Fruit fly (Drosophila melanogaster) whole organism, embryonic: ENCODE measurements around the gene CG5515.

Experiments
- Adf1 ChIP-seq: fragments of 200-800 bp; sonication (Bioruptor generic); IDR thresholded peaks from 2 replicates; pipeline ENCODE4 v1.3.6; 2022; ENCODE audit warnings: missing biosample characterization, missing genetic modification characterization
- Asciz ChIP-seq: fragments of 200-800 bp; sonication (Bioruptor generic); optimal IDR thresholded peaks from 2 replicates; lab custom pipeline; 2017; ENCODE audit warnings: missing biosample characterization, mild to moderate bottlenecking, missing genetic modification characterization, missing genetic modification reagents
- BtbVII ChIP-seq: fragments of 200-800 bp; sonication (Bioruptor generic); optimal IDR thresholded peaks from 3 replicates; lab custom pipeline; 2017; ENCODE audit warnings: missing biosample characterization, mild to moderate bottlenecking, missing genetic modification characterization
- CG10565 ChIP-seq: fragments of 200-800 bp; sonication (Bioruptor generic); optimal IDR thresholded peaks from 3 replicates; lab custom pipeline; 2016; ENCODE audit warnings: missing biosample characterization, mild to moderate bottlenecking, missing genetic modification characterization
- CG11695 ChIP-seq: fragments of 200-800 bp; sonication (Bioruptor generic); IDR thresholded peaks from 3 replicates; pipeline ENCODE4 v1.3.6; 2022; ENCODE audit warnings: missing biosample characterization, missing genetic modification characterization
- CG12071 ChIP-seq: fragments of 200-800 bp; sonication (Bioruptor generic); optimal IDR thresholded peaks from 3 replicates; lab custom pipeline; 2018; ENCODE audit warnings: missing biosample characterization, mild to moderate bottlenecking, missing genetic modification characterization
- CG12219 ChIP-seq: fragments of 200-800 bp; sonication (Bioruptor generic); optimal IDR thresholded peaks from 3 replicates; lab custom pipeline; 2018; ENCODE audit warnings: missing biosample characterization, mild to moderate bottlenecking, missing genetic modification characterization
- CG12236 ChIP-seq: fragments of 200-800 bp; sonication (Bioruptor generic); optimal IDR thresholded peaks from 2 replicates; lab custom pipeline; 2016; ENCODE audit warnings: missing biosample characterization, missing genetic modification characterization
- CG12299 ChIP-seq: fragments of 200-800 bp; sonication (Bioruptor generic); optimal IDR thresholded peaks from 2 replicates; lab custom pipeline; 2018; ENCODE audit warnings: missing biosample characterization, mild to moderate bottlenecking, missing genetic modification characterization
- CG12391 ChIP-seq: fragments of 200-800 bp; sonication (Bioruptor generic); optimal IDR thresholded peaks from 3 replicates; lab custom pipeline; 2018; ENCODE audit warnings: missing biosample characterization, mild to moderate bottlenecking, missing genetic modification characterization, moderate library complexity
- CG13296 ChIP-seq: fragments of 200-800 bp; sonication (Bioruptor generic); optimal IDR thresholded peaks from 3 replicates; lab custom pipeline; 2018; ENCODE audit warnings: missing biosample characterization, mild to moderate bottlenecking, missing genetic modification characterization
- CG14014 ChIP-seq: fragments of 200-800 bp; sonication (Bioruptor generic); IDR thresholded peaks from 2 replicates; pipeline ENCODE4 v1.3.6; 2022; ENCODE audit warnings: missing biosample characterization, missing genetic modification characterization
- CG14441 ChIP-seq: fragments of 200-800 bp; sonication (Bioruptor generic); IDR thresholded peaks from 2 replicates; pipeline ENCODE4 v1.3.6; 2022; ENCODE audit warnings: missing biosample characterization, missing genetic modification characterization
- CG14667 ChIP-seq: fragments of 200-800 bp; sonication (Bioruptor generic); IDR thresholded peaks from 2 replicates; pipeline ENCODE4 v1.3.6; 2022; ENCODE audit warnings: missing biosample characterization, missing genetic modification characterization
- CG17612 ChIP-seq: fragments of 200-800 bp; sonication (Bioruptor generic); IDR thresholded peaks from 2 replicates; pipeline ENCODE4 v1.3.6; 2022; ENCODE audit warnings: missing biosample characterization, missing genetic modification characterization
- CG31441 ChIP-seq: fragments of 200-800 bp; sonication (Bioruptor generic); IDR thresholded peaks from 2 replicates; pipeline ENCODE4 v1.3.6; 2022; ENCODE audit warnings: missing biosample characterization, missing genetic modification characterization
- CG34376 ChIP-seq: fragments of 200-800 bp; sonication (Bioruptor generic); optimal IDR thresholded peaks from 2 replicates; lab custom pipeline; 2018; ENCODE audit warnings: missing biosample characterization, mild to moderate bottlenecking, missing genetic modification characterization
- CG3838 ChIP-seq: fragments of 200-800 bp; sonication (Bioruptor generic); optimal IDR thresholded peaks from 3 replicates; lab custom pipeline; 2016; ENCODE audit warnings: missing biosample characterization, missing genetic modification characterization
- CG43689 ChIP-seq: fragments of 200-800 bp; sonication (Bioruptor generic); IDR thresholded peaks from 2 replicates; pipeline ENCODE4 v1.3.6; 2022; ENCODE audit warnings: missing biosample characterization, missing genetic modification characterization
- CG7271 ChIP-seq: fragments of 200-800 bp; sonication (Bioruptor generic); optimal IDR thresholded peaks from 2 replicates; lab custom pipeline; 2018; ENCODE audit warnings: missing biosample characterization, mild to moderate bottlenecking, missing genetic modification characterization, moderate library complexity
- CG7745 ChIP-seq: fragments of 200-800 bp; sonication (Bioruptor generic); optimal IDR thresholded peaks from 2 replicates; lab custom pipeline; 2018; ENCODE audit warnings: missing biosample characterization, mild to moderate bottlenecking, missing genetic modification characterization, moderate library complexity
- CG8924 ChIP-seq: fragments of 200-800 bp; optimal IDR thresholded peaks from 3 replicates; lab custom pipeline; 2019; ENCODE audit warnings: missing biosample characterization, mild to moderate bottlenecking, missing genetic modification characterization, moderate library complexity
- CkIIα-i1 ChIP-seq: fragments of 200-800 bp; sonication (Bioruptor generic); IDR thresholded peaks from 2 replicates; pipeline ENCODE4 v1.3.6; 2022; ENCODE audit warnings: missing biosample characterization, missing genetic modification characterization
- CoRest ChIP-seq: fragments of 200-800 bp; sonication (Bioruptor generic); optimal IDR thresholded peaks from 3 replicates; lab custom pipeline; 2018; ENCODE audit warnings: missing biosample characterization, mild to moderate bottlenecking, missing genetic modification characterization, moderate library complexity
- Deaf1 ChIP-seq: fragments of 200-800 bp; optimal IDR thresholded peaks from 3 replicates; lab custom pipeline; 2019; ENCODE audit warnings: missing biosample characterization, mild to moderate bottlenecking, missing genetic modification characterization, moderate library complexity
- Dek ChIP-seq: fragments of 200-800 bp; sonication (Bioruptor generic); optimal IDR thresholded peaks from 3 replicates; lab custom pipeline; 2019; ENCODE audit warnings: missing biosample characterization, mild to moderate bottlenecking, missing genetic modification characterization, moderate library complexity
- Dip2 ChIP-seq: fragments of 200-800 bp; sonication (Bioruptor generic); IDR thresholded peaks from 2 replicates; pipeline ENCODE4 v1.3.6; 2022; ENCODE audit warnings: missing biosample characterization, missing genetic modification characterization
- Dll ChIP-seq: fragments of 200-800 bp; sonication (Bioruptor generic); IDR thresholded peaks from 4 replicates; pipeline ENCODE4 v1.3.6; 2022; ENCODE audit warnings: missing biosample characterization, missing genetic modification characterization; ENCODE audit not compliant: partially characterized antibody
- HHEX ChIP-seq: fragments of 200-800 bp; sonication (Bioruptor generic); optimal IDR thresholded peaks from 3 replicates; lab custom pipeline; 2017; ENCODE audit warnings: missing biosample characterization, mild to moderate bottlenecking, missing genetic modification characterization, missing genetic modification reagents
- Hsf ChIP-seq: fragments of 200-800 bp; sonication (Bioruptor generic); optimal IDR thresholded peaks from 3 replicates; lab custom pipeline; 2016; ENCODE audit warnings: missing biosample characterization, missing genetic modification characterization
- Max ChIP-seq: fragments of 200-800 bp; sonication (Bioruptor generic); optimal IDR thresholded peaks from 2 replicates; lab custom pipeline; 2016; ENCODE audit warnings: missing biosample characterization, mild to moderate bottlenecking, missing genetic modification characterization
- Meics ChIP-seq: fragments of 200-800 bp; sonication (Bioruptor generic); optimal IDR thresholded peaks from 2 replicates; lab custom pipeline; 2017; ENCODE audit warnings: missing biosample characterization, mild to moderate bottlenecking, missing genetic modification characterization
- Mrtf ChIP-seq: fragments of 200-800 bp; sonication (Bioruptor generic); IDR thresholded peaks from 3 replicates; pipeline ENCODE4 v1.3.6; 2022; ENCODE audit warnings: missing biosample characterization, missing genetic modification characterization
- Myb ChIP-seq: fragments of 200-800 bp; sonication (Bioruptor generic); optimal IDR thresholded peaks from 2 replicates; lab custom pipeline; 2016; ENCODE audit warnings: missing biosample characterization, missing genetic modification characterization
- Scr ChIP-seq: fragments of 200-800 bp; sonication (Bioruptor generic); IDR thresholded peaks from 2 replicates; pipeline ENCODE4 v1.3.6; 2022; ENCODE audit warnings: missing biosample characterization, missing genetic modification characterization; ENCODE audit not compliant: partially characterized antibody
- aop ChIP-seq: fragments of 200-800 bp; sonication (Bioruptor generic); IDR thresholded peaks from 2 replicates; pipeline ENCODE4 v1.3.6; 2022; ENCODE audit warnings: missing biosample characterization, missing genetic modification characterization
- bcd ChIP-seq: fragments of 200-800 bp; sonication (Bioruptor generic); optimal IDR thresholded peaks from 2 replicates; lab custom pipeline; 2017; ENCODE audit warnings: missing biosample characterization, mild to moderate bottlenecking, missing genetic modification characterization
- dm ChIP-seq: fragments of 200-800 bp; sonication (Bioruptor generic); optimal IDR thresholded peaks from 3 replicates; lab custom pipeline; 2016; ENCODE audit warnings: missing biosample characterization, missing genetic modification characterization
- gfzf ChIP-seq: fragments of 200-800 bp; sonication (Bioruptor generic); optimal IDR thresholded peaks from 2 replicates; lab custom pipeline; 2016; ENCODE audit warnings: missing biosample characterization, mild to moderate bottlenecking, missing genetic modification characterization, moderate library complexity
- grn ChIP-seq: fragments of 200-800 bp; sonication (Bioruptor generic); optimal IDR thresholded peaks from 3 replicates; lab custom pipeline; 2017; ENCODE audit warnings: missing biosample characterization, missing genetic modification characterization
- gsb ChIP-seq: fragments of 200-800 bp; sonication (Bioruptor generic); IDR thresholded peaks from 2 replicates; pipeline ENCODE4 v1.3.6; 2022; ENCODE audit warnings: missing biosample characterization, missing genetic modification characterization
- her ChIP-seq: fragments of 200-800 bp; sonication (Bioruptor generic); optimal IDR thresholded peaks from 2 replicates; lab custom pipeline; 2016; ENCODE audit warnings: missing biosample characterization, missing genetic modification characterization
- inv ChIP-seq: fragments of 200-800 bp; sonication (Bioruptor generic); IDR thresholded peaks from 2 replicates; pipeline ENCODE4 v1.3.6; 2022; ENCODE audit warnings: missing biosample characterization, missing genetic modification characterization; ENCODE audit not compliant: partially characterized antibody
- knrl ChIP-seq: fragments of 200-800 bp; sonication (Bioruptor generic); IDR thresholded peaks from 3 replicates; pipeline ENCODE4 v1.3.6; 2022; ENCODE audit warnings: missing biosample characterization, missing genetic modification characterization; ENCODE audit not compliant: partially characterized antibody
- peb ChIP-seq: fragments of 200-800 bp; sonication (Bioruptor generic); IDR thresholded peaks from 2 replicates; pipeline ENCODE4 v1.3.6; 2022; ENCODE audit warnings: missing biosample characterization, missing genetic modification characterization
- pnt ChIP-seq: fragments of 200-800 bp; sonication (Bioruptor generic); optimal IDR thresholded peaks from 3 replicates; lab custom pipeline; 2016; ENCODE audit warnings: missing biosample characterization, missing genetic modification characterization
- row ChIP-seq: fragments of 200-800 bp; sonication (Bioruptor generic); IDR thresholded peaks from 3 replicates; pipeline ENCODE4 v1.3.6; 2022; ENCODE audit warnings: missing biosample characterization, missing genetic modification characterization
- sd ChIP-seq: fragments of 200-800 bp; sonication (Bioruptor generic); optimal IDR thresholded peaks from 3 replicates; lab custom pipeline; 2018; ENCODE audit warnings: missing biosample characterization, mild to moderate bottlenecking, missing genetic modification characterization, moderate library complexity
- stwl ChIP-seq: fragments of 200-800 bp; sonication (Bioruptor generic); optimal IDR thresholded peaks from 3 replicates; lab custom pipeline; 2018; ENCODE audit warnings: missing biosample characterization, mild to moderate bottlenecking, missing genetic modification characterization, moderate library complexity
- vvl ChIP-seq: fragments of 200-800 bp; sonication (Bioruptor generic); IDR thresholded peaks from 2 replicates; pipeline ENCODE4 v1.3.6; 2022; ENCODE audit warnings: missing biosample characterization, missing genetic modification characterization

CG5515 gene

DNA sequence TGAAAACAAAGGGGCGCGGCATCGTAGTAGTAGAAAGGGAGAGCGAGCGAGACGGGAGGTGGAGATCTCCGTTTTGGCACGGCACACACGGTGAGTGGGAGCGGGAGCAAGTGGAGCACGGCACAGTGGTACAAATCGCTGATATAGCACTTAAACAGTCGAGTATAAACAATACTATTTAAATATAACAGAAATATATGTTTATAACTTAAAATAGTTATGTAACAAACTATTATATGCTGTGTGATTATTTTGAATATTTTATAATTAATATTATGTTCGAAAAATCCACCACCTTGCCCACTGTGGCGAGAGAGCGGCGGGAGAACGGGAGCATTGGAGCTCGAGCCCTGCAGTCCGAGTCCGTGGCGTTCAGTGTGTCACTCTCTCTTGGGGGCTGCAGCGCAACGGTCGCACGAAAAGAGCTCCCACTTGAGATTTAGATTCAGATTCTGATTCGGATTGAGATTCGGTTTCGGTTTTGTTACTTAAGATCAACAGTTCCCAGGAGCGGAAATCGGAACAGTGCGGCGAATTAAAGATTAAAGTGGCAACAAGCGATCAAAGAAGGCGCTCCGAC is 47.6 kb downstream of the CG5515 start, which contains the start of gene Kal1 (continued):
- TF ChIP-seq CG14014 (GFP tag; lab: Robert Waterston, UW): peak; percentile 83; the same call in 1 of the 2 replicates
- peak; percentile 91 for TF ChIP-seq HHEX (GFP tag; lab: Kevin White, UChicago)
- no peak for TF ChIP-seq CkIIα-i1
- no peak for TF ChIP-seq CG3838
- peak; percentile 44; the same call in 1 of the 2 replicates for TF ChIP-seq CG17612 (GFP tag; lab: Robert Waterston, UW)
- TF ChIP-seq Asciz (GFP tag; lab: Kevin White, UChicago): peak; percentile 96
- peak; percentile 87 for TF ChIP-seq CG43689 (GFP tag; lab: Robert Waterston, UW)
- no peak for TF ChIP-seq CG12236 (GFP tag; lab: Kevin White, UChicago)
- TF ChIP-seq gsb (GFP tag; lab: Robert Waterston, UW): peak; percentile 69
- TF ChIP-seq knrl (GFP tag; lab: Robert Waterston, UW): 0 out of 3 replicates have a peak, but pooled peaks have one; percentile 38
- TF ChIP-seq CG7271: peak; percentile 27
- TF ChIP-seq CG13296 (GFP tag; lab: Kevin White, UChicago): peak; percentile 88
- peak; percentile 90 for TF ChIP-seq CoRest (tag; lab: Kevin White, UChicago)
- peak; percentile 82 for TF ChIP-seq Meics
- TF ChIP-seq Max (GFP tag; lab: Kevin White, UChicago): peak; percentile 74
- TF ChIP-seq CG12299 (tag; lab: Kevin White, UChicago): peak; percentile 89
- TF ChIP-seq Adf1 (GFP tag; lab: Robert Waterston, UW): peak; percentile 39
- peak; percentile 96 for TF ChIP-seq CG31441 (GFP tag; lab: Robert Waterston, UW)
- peak; percentile 81 for TF ChIP-seq CG12071
- peak; percentile 97 for TF ChIP-seq row (GFP tag; lab: Robert Waterston, UW)
- peak; percentile 90 for TF ChIP-seq CG14441 (GFP tag; lab: Robert Waterston, UW)
- TF ChIP-seq CG11695: peak; percentile 95
- peak; percentile 6 for TF ChIP-seq CG34376 (GFP tag; lab: Kevin White, UChicago)
- peak; percentile 81 for TF ChIP-seq CG14667 (GFP tag; lab: Robert Waterston, UW)
- peak; percentile 95 for TF ChIP-seq CG8924 (tag; lab: Kevin White, UChicago)
- peak; percentile 32 for TF ChIP-seq stwl
- peak; percentile 51 for TF ChIP-seq sd (tag; lab: Kevin White, UChicago)
- TF ChIP-seq CG10565: peak; percentile 5
- TF ChIP-seq Scr: no peak
- TF ChIP-seq Deaf1: peak; percentile 71
- peak; percentile 98 for TF ChIP-seq vvl (GFP tag; lab: Robert Waterston, UW)
- peak; percentile 90 for TF ChIP-seq bcd (GFP tag; lab: Kevin White, UChicago)
- 0 out of 2 replicates have a peak, but pooled peaks have one; percentile 28 for TF ChIP-seq aop (GFP tag; lab: Robert Waterston, UW)
- peak; percentile 11 for TF ChIP-seq grn (GFP tag; lab: Kevin White, UChicago)
- TF ChIP-seq inv (GFP tag; lab: Robert Waterston, UW): no peak
- TF ChIP-seq Dip2 (GFP tag; lab: Robert Waterston, UW): peak; percentile 54; the same call in 1 of the 2 replicates
- peak; percentile 61 for TF ChIP-seq Dek
- TF ChIP-seq gfzf: no peak
- TF ChIP-seq pnt (GFP tag; lab: Kevin White, UChicago): no peak
- peak; percentile 93 for TF ChIP-seq CG12219 (GFP tag; lab: Kevin White, UChicago)
- peak; percentile 94 for TF ChIP-seq CG12391 (tag; lab: Kevin White, UChicago)
- 0 out of 4 replicates have a peak, but pooled peaks have one; percentile 44 for TF ChIP-seq Dll (GFP tag; lab: Robert Waterston, UW)
- TF ChIP-seq peb (GFP tag; lab: Robert Waterston, UW): peak; percentile 87
- no peak for TF ChIP-seq dm (GFP tag; lab: Kevin White, UChicago)
- TF ChIP-seq Myb (GFP tag; lab: Kevin White, UChicago): no peak
- peak; percentile 83 for TF ChIP-seq Mrtf (GFP tag; lab: Robert Waterston, UW)
- peak; percentile 26 for TF ChIP-seq Hsf (GFP tag; lab: Kevin White, UChicago)
- TF ChIP-seq her (GFP tag; lab: Kevin White, UChicago): no peak
- TF ChIP-seq CG7745 (tag; lab: Kevin White, UChicago): peak; percentile 32
- TF ChIP-seq BtbVII: peak; percentile 90
